Fruit fly (Drosophila melanogaster) whole organism: Measurements from ENCODE around the gene TwdlC.

ENCODE experiments used
- pan ChIP-seq: fragments of >200 bp; optimal IDR thresholded peaks from 2 replicates; lab custom pipeline; 2017
- psq ChIP-seq: fragments of >200 bp; optimal IDR thresholded peaks from 2 replicates; lab custom pipeline; 2017

DNA sequence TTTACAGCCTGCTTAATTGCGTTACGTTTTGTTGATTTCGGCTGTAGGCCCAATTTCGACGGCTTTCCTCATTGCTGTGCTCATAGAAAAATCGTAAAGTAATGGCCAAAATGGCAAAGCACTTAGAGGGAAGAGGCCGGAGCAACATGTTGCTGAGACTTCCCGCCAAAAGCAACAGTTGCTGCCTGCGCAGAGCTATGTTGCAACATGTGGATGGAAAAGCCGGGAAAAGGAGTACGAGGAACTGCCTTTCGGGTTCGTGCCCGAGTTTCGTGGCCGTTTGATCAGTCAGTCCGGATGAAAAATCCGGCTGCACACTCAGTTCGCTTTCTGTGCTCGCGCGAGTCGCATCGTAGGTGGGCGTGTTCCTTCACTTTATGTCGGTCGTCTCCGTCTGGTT, 2.0 kb downstream of the TwdlC start, which contains the start of gene RYa-R:
- TF ChIP-seq psq (lab: Kevin White, UChicago) (no peak), pan (lab: Kevin White, UChicago) (no peak)
